Fruit fly (Drosophila melanogaster) whole organism, embryonic: Measurements from ENCODE around the gene CG32281.

ENCODE experiments used
- CG10321 ChIP-seq: fragments of 200-800 bp; sonication (Bioruptor generic); IDR thresholded peaks from 2 replicates; pipeline ENCODE4 v1.3.6; 2022; ENCODE audit warnings: missing biosample characterization, missing genetic modification characterization
- CG10431 ChIP-seq: fragments of 200-800 bp; sonication (Bioruptor generic); optimal IDR thresholded peaks from 3 replicates; lab custom pipeline; 2018; ENCODE audit warnings: missing biosample characterization, mild to moderate bottlenecking, missing genetic modification characterization
- CG11456 ChIP-seq: fragments of 200-800 bp; sonication (Bioruptor generic); IDR thresholded peaks from 3 replicates; pipeline ENCODE4 v1.3.6; 2022; ENCODE audit warnings: missing biosample characterization, missing genetic modification characterization
- CG14860 ChIP-seq: fragments of 200-800 bp; sonication (Bioruptor generic); IDR thresholded peaks from 3 replicates; pipeline ENCODE4 v1.3.6; 2022; ENCODE audit warnings: missing biosample characterization, missing genetic modification characterization; ENCODE audit not compliant: partially characterized antibody
- CG15073 ChIP-seq: fragments of 200-800 bp; sonication (Bioruptor generic); optimal IDR thresholded peaks from 2 replicates; lab custom pipeline; 2016; ENCODE audit warnings: missing biosample characterization, missing genetic modification characterization
- CG17359 ChIP-seq: fragments of 200-800 bp; sonication (Bioruptor generic); optimal IDR thresholded peaks from 3 replicates; lab custom pipeline; 2018; ENCODE audit warnings: missing biosample characterization, mild to moderate bottlenecking, missing genetic modification characterization, moderate library complexity
- CG30431 ChIP-seq: fragments of 200-800 bp; sonication (Bioruptor generic); optimal IDR thresholded peaks from 2 replicates; lab custom pipeline; 2017; ENCODE audit warnings: missing biosample characterization, missing genetic modification characterization
- CG33557 ChIP-seq: fragments of 200-800 bp; sonication (Bioruptor generic); optimal IDR thresholded peaks from 2 replicates; lab custom pipeline; 2019; ENCODE audit warnings: missing biosample characterization, mild to moderate bottlenecking, missing genetic modification characterization, moderate library complexity
- CG4820 ChIP-seq: fragments of 200-800 bp; sonication (Bioruptor generic); optimal IDR thresholded peaks from 3 replicates; lab custom pipeline; 2016; ENCODE audit warnings: missing biosample characterization, missing genetic modification characterization
- CG5180 ChIP-seq: fragments of 200-800 bp; sonication (Bioruptor generic); optimal IDR thresholded peaks from 3 replicates; lab custom pipeline; 2017; ENCODE audit warnings: missing biosample characterization, missing genetic modification characterization, mild to moderate bottlenecking, moderate library complexity, missing genetic modification reagents
- CG6791 ChIP-seq: fragments of 200-800 bp; sonication (Bioruptor generic); IDR thresholded peaks from 3 replicates; pipeline ENCODE4 v1.3.6; 2022; ENCODE audit warnings: missing biosample characterization, missing genetic modification characterization; ENCODE audit not compliant: partially characterized antibody
- CG7839 ChIP-seq: fragments of 200-800 bp; sonication (Bioruptor generic); optimal IDR thresholded peaks from 3 replicates; lab custom pipeline; 2018; ENCODE audit warnings: missing biosample characterization, mild to moderate bottlenecking, missing genetic modification characterization, moderate library complexity
- CG8359 ChIP-seq: fragments of 200-800 bp; sonication (Bioruptor generic); optimal IDR thresholded peaks from 2 replicates; lab custom pipeline; 2017; ENCODE audit warnings: missing biosample characterization, mild to moderate bottlenecking, missing genetic modification characterization, borderline replicate concordance
- CG9215 ChIP-seq: fragments of 200-800 bp; sonication (Bioruptor generic); IDR thresholded peaks from 2 replicates; pipeline ENCODE4 v1.3.6; 2022; ENCODE audit warnings: missing biosample characterization, missing genetic modification characterization
- CG9437 ChIP-seq: fragments of 200-800 bp; sonication (Bioruptor generic); optimal IDR thresholded peaks from 2 replicates; lab custom pipeline; 2018; ENCODE audit warnings: missing biosample characterization, mild to moderate bottlenecking, missing genetic modification characterization
- CG9727 ChIP-seq: fragments of 200-800 bp; sonication (Bioruptor generic); optimal IDR thresholded peaks from 3 replicates; lab custom pipeline; 2017; ENCODE audit warnings: missing biosample characterization, mild to moderate bottlenecking, missing genetic modification characterization
- Fer1 ChIP-seq: fragments of 200-800 bp; sonication (Bioruptor generic); optimal IDR thresholded peaks from 2 replicates; lab custom pipeline; 2017; ENCODE audit warnings: missing biosample characterization, mild to moderate bottlenecking, missing genetic modification characterization
- Kr ChIP-seq: fragments of 200-800 bp; sonication (Bioruptor generic); optimal IDR thresholded peaks from 2 replicates; lab custom pipeline; 2017; ENCODE audit warnings: missing biosample characterization, mild to moderate bottlenecking, missing genetic modification characterization
- Med ChIP-seq: fragments of 200-800 bp; sonication (Bioruptor generic); peaks from one replicate; lab custom pipeline; 2016; ENCODE audit warnings: missing biosample characterization, missing genetic modification characterization, mild to moderate bottlenecking, inconsistent platforms, moderate library complexity
- Nf-YB ChIP-seq: fragments of 200-800 bp; sonication (Bioruptor generic); optimal IDR thresholded peaks from 3 replicates; lab custom pipeline; 2019; ENCODE audit warnings: missing biosample characterization, mild to moderate bottlenecking, missing genetic modification characterization, moderate library complexity
- NfI ChIP-seq: fragments of 200-800 bp; sonication (Bioruptor generic); optimal IDR thresholded peaks from 3 replicates; lab custom pipeline; 2018; ENCODE audit warnings: missing biosample characterization, mild to moderate bottlenecking, missing genetic modification characterization, moderate library complexity
- Optix ChIP-seq: fragments of 200-800 bp; sonication (Bioruptor generic); IDR thresholded peaks from 3 replicates; pipeline ENCODE4 v1.3.6; 2022; ENCODE audit warnings: missing biosample characterization, missing genetic modification characterization
- Ptx1 ChIP-seq: fragments of 200-800 bp; sonication (Bioruptor generic); IDR thresholded peaks from 2 replicates; pipeline ENCODE4 v1.3.6; 2022; ENCODE audit warnings: missing biosample characterization, missing genetic modification characterization
- ac ChIP-seq: fragments of 200-800 bp; sonication (Bioruptor generic); optimal IDR thresholded peaks from 3 replicates; lab custom pipeline; 2017; ENCODE audit warnings: missing biosample characterization, mild to moderate bottlenecking, missing genetic modification characterization
- amos ChIP-seq: fragments of 200-800 bp; sonication (Bioruptor generic); IDR thresholded peaks from 2 replicates; pipeline ENCODE4 v1.3.6; 2022; ENCODE audit warnings: missing biosample characterization, missing genetic modification characterization; ENCODE audit not compliant: partially characterized antibody
- bigmax ChIP-seq: fragments of 200-800 bp; sonication (Bioruptor generic); optimal IDR thresholded peaks from 2 replicates; lab custom pipeline; 2018; ENCODE audit warnings: missing biosample characterization, mild to moderate bottlenecking, missing genetic modification characterization
- bowl ChIP-seq: fragments of 200-800 bp; sonication (Bioruptor generic); IDR thresholded peaks from 2 replicates; pipeline ENCODE4 v1.3.6; 2022; ENCODE audit warnings: missing biosample characterization, missing genetic modification characterization
- chm ChIP-seq: fragments of 200-800 bp; sonication (Bioruptor generic); IDR thresholded peaks from 2 replicates; pipeline ENCODE4 v1.3.6; 2022; ENCODE audit warnings: missing biosample characterization, missing genetic modification characterization
- crc ChIP-seq: fragments of 200-800 bp; sonication (Bioruptor generic); optimal IDR thresholded peaks from 2 replicates; lab custom pipeline; 2016; ENCODE audit warnings: missing biosample characterization, missing genetic modification characterization
- croc ChIP-seq: fragments of 200-800 bp; sonication (Bioruptor generic); conservative IDR thresholded peaks from 3 replicates; pipeline ENCODE4 v1.3.6; 2022; ENCODE audit warnings: missing biosample characterization, missing genetic modification characterization
- cwo ChIP-seq: fragments of 200-800 bp; sonication (Bioruptor generic); optimal IDR thresholded peaks from 3 replicates; lab custom pipeline; 2017; ENCODE audit warnings: missing biosample characterization, missing genetic modification characterization, mild to moderate bottlenecking, moderate library complexity, missing genetic modification reagents
- dan ChIP-seq: fragments of 200-800 bp; sonication (Bioruptor generic); IDR thresholded peaks from 2 replicates; pipeline ENCODE4 v1.3.6; 2022; ENCODE audit warnings: missing biosample characterization, missing genetic modification characterization
- fd102C ChIP-seq: fragments of 200-800 bp; sonication (Bioruptor generic); optimal IDR thresholded peaks from 2 replicates; lab custom pipeline; 2018; ENCODE audit warnings: missing biosample characterization, mild to moderate bottlenecking, missing genetic modification characterization, moderate library complexity
- grn ChIP-seq: fragments of 200-800 bp; sonication (Bioruptor generic); optimal IDR thresholded peaks from 3 replicates; lab custom pipeline; 2017; ENCODE audit warnings: missing biosample characterization, missing genetic modification characterization
- gt ChIP-seq: fragments of 200-800 bp; sonication (Bioruptor generic); IDR thresholded peaks from 2 replicates; pipeline ENCODE4 v1.3.6; 2022; ENCODE audit warnings: missing biosample characterization, missing genetic modification characterization
- lab ChIP-seq: fragments of 200-800 bp; sonication (Bioruptor generic); optimal IDR thresholded peaks from 3 replicates; lab custom pipeline; 2017; ENCODE audit warnings: missing biosample characterization, missing genetic modification characterization, mild to moderate bottlenecking, moderate library complexity, missing genetic modification reagents
- nerfin-1 ChIP-seq: fragments of 200-800 bp; sonication (Bioruptor generic); optimal IDR thresholded peaks from 3 replicates; lab custom pipeline; 2019; ENCODE audit warnings: missing biosample characterization, mild to moderate bottlenecking, missing genetic modification characterization, moderate library complexity
- pan ChIP-seq, 4 experiments: fragments of >200 bp in 3 of 4; fragments of 200-800 bp in 1 of 4; sonication (Bioruptor generic) in 1 of 4; optimal IDR thresholded peaks in 3 of 4; IDR thresholded peaks in 1 of 4; 2 replicates each; pipeline versions ENCODE4 v1.3.6 to Lab custom; 2017 to 2022; ENCODE audit warnings: missing biosample characterization in 2 of 4, missing genetic modification characterization in 2 of 4, mixed read lengths in 1 of 4
- peb ChIP-seq: fragments of 200-800 bp; sonication (Bioruptor generic); IDR thresholded peaks from 2 replicates; pipeline ENCODE4 v1.3.6; 2022; ENCODE audit warnings: missing biosample characterization, missing genetic modification characterization
- sob ChIP-seq: fragments of 200-800 bp; sonication (Bioruptor generic); IDR thresholded peaks from 2 replicates; pipeline ENCODE4 v1.3.6; 2022; ENCODE audit warnings: missing biosample characterization, missing genetic modification characterization
- z ChIP-seq: fragments of 200-800 bp; sonication (Bioruptor generic); IDR thresholded peaks from 3 replicates; pipeline ENCODE4 v1.3.6; 2022; ENCODE audit warnings: missing biosample characterization, missing genetic modification characterization

Gene CG32281

DNA sequence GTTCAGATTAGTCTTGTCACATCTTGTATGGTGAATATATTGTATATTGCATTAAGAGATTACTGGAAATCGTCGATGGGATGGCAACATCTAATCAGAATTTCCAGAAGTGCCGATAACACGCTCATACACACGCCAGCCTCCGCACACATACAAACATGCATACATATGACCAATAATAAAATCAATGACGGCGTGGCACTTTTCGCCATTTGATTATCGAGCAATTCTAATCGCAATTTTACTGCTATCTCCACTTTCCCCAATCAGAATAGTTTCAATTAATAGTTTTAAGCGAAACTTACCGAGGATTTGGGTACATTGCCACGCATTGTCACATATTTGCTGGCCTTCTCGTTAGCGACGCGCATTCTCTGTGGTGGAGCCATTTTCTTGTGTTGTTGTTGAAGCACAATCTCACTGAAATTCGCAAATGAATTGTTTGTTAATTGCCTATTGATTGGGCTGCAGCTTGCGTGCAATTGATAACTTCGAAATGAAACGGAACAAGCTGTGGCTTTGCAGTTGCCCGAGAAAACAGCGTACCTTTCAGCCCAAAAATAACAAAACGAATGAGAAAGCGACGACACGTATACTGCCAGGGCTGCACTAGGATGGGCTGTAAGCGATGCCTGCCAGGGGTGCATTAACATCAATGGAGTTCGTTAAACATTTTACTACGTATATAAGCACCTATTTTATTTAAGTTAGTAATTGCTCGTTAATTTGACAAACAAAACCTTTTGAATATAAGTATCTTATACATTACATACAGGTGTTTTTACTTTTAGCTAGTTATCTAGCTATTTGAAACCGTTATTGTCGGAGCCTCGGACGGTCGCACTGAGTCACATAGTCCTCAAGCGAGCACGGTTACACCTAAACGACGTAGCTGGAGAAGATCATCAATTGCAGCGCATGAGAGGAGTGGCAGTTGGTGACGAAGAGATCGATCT lies 29.6 kb downstream of the CG32281 start, which contains the start of the genes CG32276 and gry (continued):
- TF ChIP-seq CG6791 (GFP tag; lab: Robert Waterston, UW) (no peak), CG9215 (GFP tag; lab: Robert Waterston, UW) (peak; percentile 64), NfI (GFP tag; lab: Kevin White, UChicago) (peak; percentile 73), chm (GFP tag; lab: Robert Waterston, UW) (peak; percentile 74), CG10321 (no peak), CG9437 (GFP tag; lab: Kevin White, UChicago) (peak; percentile 85)

DNA sequence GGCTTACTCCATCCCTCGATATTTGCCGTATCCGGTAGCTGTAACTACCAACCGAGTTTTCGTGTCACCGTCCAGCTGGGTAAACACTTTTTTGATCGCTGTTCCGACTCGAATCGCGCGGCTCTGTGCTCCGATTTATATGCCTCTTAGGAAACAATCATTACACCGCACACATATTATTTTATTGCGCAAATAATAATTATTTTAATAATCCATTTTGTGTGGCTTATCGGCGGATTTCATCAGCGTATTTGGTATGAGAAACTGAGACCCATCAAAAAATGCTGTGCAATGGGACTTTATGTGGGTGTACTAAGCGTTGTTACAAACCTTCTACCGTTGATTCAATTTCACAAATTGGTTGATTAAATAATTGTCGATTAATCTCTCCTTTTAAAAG lies 33.9 kb downstream of the CG32281 start, which contains the start of gene CG32271:
Gene CG32271, minus strand, starts transcription at position 101 of the 400 bp plus-strand sequence.
- TF ChIP-seq peb (no peak), CG9727 (GFP tag; lab: Kevin White, UChicago) (no peak), grn (no peak), Kr (GFP tag; lab: Kevin White, UChicago) (no peak)

DNA sequence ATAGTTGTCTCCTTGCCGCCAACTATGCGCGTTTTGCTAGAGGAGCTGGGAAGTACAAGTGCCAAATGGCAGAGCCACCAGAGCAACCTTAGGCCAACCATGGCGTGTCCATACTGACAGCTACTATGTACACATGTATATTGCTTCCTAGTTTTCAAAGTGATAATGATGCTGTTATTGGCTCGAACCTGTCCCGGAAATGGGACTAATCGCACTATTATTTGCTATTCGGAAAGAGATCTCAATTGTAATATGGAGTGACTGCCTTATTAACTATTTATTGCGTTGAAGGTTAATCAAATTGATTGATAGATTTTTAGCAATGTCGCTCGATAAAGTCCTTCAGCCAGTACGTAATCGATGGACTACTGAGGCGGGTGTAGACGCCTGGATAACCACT lies 35.2 kb downstream of the CG32281 start, which contains the start of gene CG33159:
Gene CG33159, minus strand, starts transcription at position 101 of the 400 bp plus-strand sequence.
- no peak for TF ChIP-seq Optix (GFP tag; lab: Robert Waterston, UW)
- TF ChIP-seq CG5180 (GFP tag; lab: Kevin White, UChicago) = no peak
- no peak for TF ChIP-seq z (GFP tag; lab: Robert Waterston, UW)
- TF ChIP-seq CG9437 (GFP tag; lab: Kevin White, UChicago) = no peak
- no peak for TF ChIP-seq gt (GFP tag; lab: Robert Waterston, UW)
- no peak for TF ChIP-seq Med (GFP tag; lab: Kevin White, UChicago)
- no peak for TF ChIP-seq dan
- no peak for TF ChIP-seq lab (GFP tag; lab: Kevin White, UChicago)
- TF ChIP-seq Fer1 (GFP tag; lab: Kevin White, UChicago) = no peak
- TF ChIP-seq CG11456 (GFP tag; lab: Robert Waterston, UW) = no peak
- TF ChIP-seq bowl (GFP tag; lab: Robert Waterston, UW) = no peak
- no peak for TF ChIP-seq fd102C (GFP tag; lab: Kevin White, UChicago)
- TF ChIP-seq CG17359 (tag; lab: Kevin White, UChicago) = no peak
- TF ChIP-seq crc (GFP tag; lab: Kevin White, UChicago) = no peak
- no peak for TF ChIP-seq ac (GFP tag; lab: Kevin White, UChicago)

DNA sequence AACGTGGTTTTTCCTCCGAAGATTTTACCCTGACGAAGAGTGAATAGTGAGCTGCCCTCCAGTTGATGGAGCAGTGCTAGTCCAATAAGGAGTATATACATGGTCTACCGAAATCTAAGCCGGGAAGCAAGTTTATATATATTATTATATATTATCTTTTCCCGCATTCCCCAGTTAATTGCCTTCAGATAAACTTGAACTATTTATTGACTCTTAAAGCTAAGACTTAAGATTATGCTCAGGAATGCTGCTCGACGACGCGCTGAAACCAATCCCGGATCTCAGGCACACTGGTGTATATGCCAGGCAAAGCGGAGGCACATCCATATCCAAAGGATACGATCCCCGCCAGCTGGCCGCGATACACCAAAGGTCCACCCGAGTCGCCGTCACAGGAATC lies 36.2 kb downstream of the CG32281 start, which contains the start of gene CG32277:
Gene CG32277, minus strand, starts transcription at position 101 of the 400 bp plus-strand sequence.
- TF ChIP-seq CG30431 (GFP tag; lab: Kevin White, UChicago) = no peak
- no peak for TF ChIP-seq amos (GFP tag; lab: Robert Waterston, UW)
- TF ChIP-seq CG15073 (GFP tag; lab: Kevin White, UChicago) = no peak
- no peak for TF ChIP-seq croc (GFP tag; lab: Robert Waterston, UW)
- no peak for TF ChIP-seq CG5180 (GFP tag; lab: Kevin White, UChicago)
- TF ChIP-seq, all 482 proteins: peak for 0

DNA sequence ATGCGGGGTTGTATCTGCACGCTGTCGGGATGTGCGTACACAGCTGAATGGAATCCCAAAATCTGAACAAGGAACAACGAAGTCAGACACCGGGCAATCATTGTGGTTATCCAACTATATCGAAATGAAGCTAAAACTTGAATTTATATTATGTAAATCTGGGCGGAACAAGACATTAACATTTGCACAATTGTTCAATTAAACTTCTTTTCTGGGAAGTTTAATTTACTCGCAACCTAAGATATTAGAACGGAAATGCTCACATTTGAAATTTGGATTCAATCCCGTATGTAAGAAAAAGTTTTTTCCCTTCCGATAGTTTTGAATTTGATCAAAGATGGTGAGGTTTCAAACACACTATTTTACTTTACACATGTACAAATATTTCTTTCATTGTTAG lies 37.1 kb downstream of the CG32281 start, which contains the start of gene CG33160:
Gene CG33160, minus strand, starts transcription at position 101 of the 400 bp plus-strand sequence.
- TF ChIP-seq cwo (GFP tag; lab: Kevin White, UChicago) (no peak), CG33557 (GFP tag; lab: Kevin White, UChicago) (no peak), CG8359 (no peak), sob (GFP tag; lab: Robert Waterston, UW) (no peak), Nf-YB (GFP tag; lab: Kevin White, UChicago) (no peak), bigmax (GFP tag; lab: Kevin White, UChicago) (no peak), CG10431 (GFP tag; lab: Kevin White, UChicago) (no peak), nerfin-1 (tag; lab: Kevin White, UChicago) (no peak), CG4820 (GFP tag; lab: Kevin White, UChicago) (no peak), CG14860 (GFP tag; lab: Robert Waterston, UW) (no peak), pan (optimal IDR thresholded peaks at IDR 0.05; lab: Kevin White, UChicago) (no peak), pan (GFP tag; optimal IDR thresholded peaks at IDR 0.05 in 1 of 2, IDR thresholded peaks at IDR 0.05 in 1 of 2) (no peak), CG7839 (tag; lab: Kevin White, UChicago) (no peak), Ptx1 (GFP tag; lab: Robert Waterston, UW) (no peak)
- TF ChIP-seq, all 482 proteins: peak for 0
